Worm (Caenorhabditis elegans) whole organism, L4/young adult: ENCODE measurements around the gene rfl-1.

Experiments
- W03F9.2 ChIP-seq: fragments of 150-350 bp; optimal IDR thresholded peaks from 2 replicates; lab custom pipeline; 2014; ENCODE audit warnings: missing biosample characterization, missing genetic modification characterization
- him-1 ChIP-seq: sonication (generic microtip); optimal IDR thresholded peaks from 2 replicates; lab custom pipeline; 2016; ENCODE audit warnings: missing genotype, missing genetic modification reagents, missing genetic modification characterization, missing compliant biosample characterization

DNA sequence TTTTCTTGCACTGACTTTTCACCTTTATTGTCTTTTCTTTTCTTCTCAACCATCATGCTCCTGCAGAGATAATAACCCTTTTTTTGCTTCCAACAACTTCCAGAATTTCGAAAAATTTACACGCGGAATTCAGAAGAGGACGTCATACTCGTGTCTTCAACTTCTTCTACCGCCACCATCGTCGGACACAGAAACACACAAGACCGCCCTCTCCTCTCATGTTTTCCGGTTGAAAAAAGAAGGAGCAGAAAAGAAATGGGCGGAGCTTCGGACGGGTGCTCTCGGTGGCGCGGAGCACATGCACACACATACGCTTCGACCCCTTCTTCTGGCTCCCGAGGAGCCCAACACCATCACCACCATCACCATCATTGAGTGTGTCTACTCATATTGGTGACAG is 12.2 kb upstream of the rfl-1 start, which contains the start of gene lgc-38:
- TF ChIP-seq him-1 (tag; lab: Kevin White, UChicago) = no peak
- TF ChIP-seq W03F9.2 = no peak
